Fruit fly (Drosophila melanogaster) whole organism, prepupa: ENCODE results near the gene Top3beta.

Experiments
- CG10631 ChIP-seq: fragments of 200-800 bp; sonication (Bioruptor generic); optimal IDR thresholded peaks from 2 replicates; lab custom pipeline; 2016; ENCODE audit warnings: missing biosample characterization, missing genetic modification characterization
- CG11294 ChIP-seq: fragments of 200-800 bp; sonication (Bioruptor generic); IDR thresholded peaks from 2 replicates; pipeline ENCODE4 v1.3.6; 2022; ENCODE audit warnings: missing biosample characterization, missing genetic modification characterization
- CG11902 ChIP-seq: fragments of 200-800 bp; sonication (Bioruptor generic); optimal IDR thresholded peaks from 3 replicates; lab custom pipeline; 2016; ENCODE audit warnings: missing biosample characterization, missing genetic modification characterization
- CG15336 ChIP-seq: fragments of 200-800 bp; sonication (Bioruptor generic); IDR thresholded peaks from 2 replicates; pipeline ENCODE4 v1.3.6; 2022; ENCODE audit warnings: missing biosample characterization, missing genetic modification characterization
- CG16779 ChIP-seq: fragments of 200-800 bp; sonication (Bioruptor generic); optimal IDR thresholded peaks from 3 replicates; lab custom pipeline; 2017; ENCODE audit warnings: missing biosample characterization, mild to moderate bottlenecking, missing genetic modification characterization
- CG31627 ChIP-seq: fragments of 200-800 bp; sonication (Bioruptor generic); optimal IDR thresholded peaks from 3 replicates; lab custom pipeline; 2016; ENCODE audit warnings: missing biosample characterization, missing genetic modification characterization
- CG32006 ChIP-seq: fragments of 200-800 bp; sonication (Bioruptor generic); optimal IDR thresholded peaks from 3 replicates; lab custom pipeline; 2017; ENCODE audit warnings: missing biosample characterization, mild to moderate bottlenecking, missing genetic modification characterization
- CG34406 ChIP-seq: fragments of 200-800 bp; sonication (Bioruptor generic); optimal IDR thresholded peaks from 3 replicates; lab custom pipeline; 2016; ENCODE audit warnings: missing biosample characterization, missing genetic modification characterization
- CG3919 ChIP-seq: fragments of 200-800 bp; sonication (Bioruptor generic); optimal IDR thresholded peaks from 3 replicates; lab custom pipeline; 2016; ENCODE audit warnings: missing biosample characterization, missing genetic modification characterization
- CG4318 ChIP-seq: fragments of 200-800 bp; sonication (Bioruptor generic); optimal IDR thresholded peaks from 3 replicates; lab custom pipeline; 2017; ENCODE audit warnings: missing biosample characterization, mild to moderate bottlenecking, missing genetic modification characterization
- CG6163 ChIP-seq: fragments of 200-800 bp; sonication (Bioruptor generic); IDR thresholded peaks from 3 replicates; pipeline ENCODE4 v1.3.6; 2022; ENCODE audit warnings: missing biosample characterization, missing genetic modification characterization
- CG6276 ChIP-seq: fragments of 200-800 bp; sonication (Bioruptor generic); optimal IDR thresholded peaks from 2 replicates; lab custom pipeline; 2017; ENCODE audit warnings: missing biosample characterization, mild to moderate bottlenecking, missing genetic modification characterization
- CG6792 ChIP-seq: fragments of 200-800 bp; sonication (Bioruptor generic); optimal IDR thresholded peaks from 3 replicates; lab custom pipeline; 2016; ENCODE audit warnings: missing biosample characterization, missing genetic modification characterization
- CG8119 ChIP-seq: fragments of 200-800 bp; sonication (Bioruptor generic); IDR thresholded peaks from 3 replicates; pipeline ENCODE4 v1.3.6; 2022; ENCODE audit warnings: missing biosample characterization, missing genetic modification characterization
- CG8319 ChIP-seq: fragments of 200-800 bp; sonication (Bioruptor generic); optimal IDR thresholded peaks from 3 replicates; lab custom pipeline; 2016; ENCODE audit warnings: missing biosample characterization, missing genetic modification characterization
- Eip75B ChIP-seq: fragments of 200-800 bp; sonication (Bioruptor generic); optimal IDR thresholded peaks from 3 replicates; lab custom pipeline; 2016; ENCODE audit warnings: missing biosample characterization, missing genetic modification characterization
- Eip78C ChIP-seq: fragments of 200-800 bp; sonication (Bioruptor generic); peaks from one replicate; lab custom pipeline; 2016; ENCODE audit warnings: missing biosample characterization, missing genetic modification characterization
- Ets21C ChIP-seq: fragments of 200-800 bp; sonication (Bioruptor generic); optimal IDR thresholded peaks from 3 replicates; lab custom pipeline; 2016; ENCODE audit warnings: missing biosample characterization, missing genetic modification characterization
- Hr38 ChIP-seq: sonication (Bioruptor generic); optimal IDR thresholded peaks from 2 replicates; lab custom pipeline; 2016; ENCODE audit warnings: missing biosample characterization, missing genetic modification characterization
- Hr39 ChIP-seq: fragments of 200-800 bp; sonication (Bioruptor generic); optimal IDR thresholded peaks from 2 replicates; lab custom pipeline; 2016; ENCODE audit warnings: missing biosample characterization, missing genetic modification characterization
- Hr4 ChIP-seq: fragments of 200-800 bp; sonication (Bioruptor generic); optimal IDR thresholded peaks from 3 replicates; lab custom pipeline; 2016; ENCODE audit warnings: missing biosample characterization, missing genetic modification characterization
- Lpt ChIP-seq: fragments of 200-800 bp; sonication (Bioruptor generic); optimal IDR thresholded peaks from 3 replicates; lab custom pipeline; 2016; ENCODE audit warnings: missing biosample characterization, missing genetic modification characterization
- Met ChIP-seq: fragments of 200-800 bp; sonication (Bioruptor generic); optimal IDR thresholded peaks from 3 replicates; lab custom pipeline; 2016; ENCODE audit warnings: missing biosample characterization, missing genetic modification characterization
- OdsH ChIP-seq: fragments of 200-800 bp; sonication (Bioruptor generic); optimal IDR thresholded peaks from 3 replicates; lab custom pipeline; 2016; ENCODE audit warnings: missing biosample characterization, missing genetic modification characterization
- Smox ChIP-seq: fragments of 200-800 bp; sonication (Bioruptor generic); optimal IDR thresholded peaks from 3 replicates; lab custom pipeline; 2016; ENCODE audit warnings: missing biosample characterization, missing genetic modification characterization
- Sox102F ChIP-seq: fragments of 200-800 bp; sonication (Bioruptor generic); optimal IDR thresholded peaks from 2 replicates; lab custom pipeline; 2016; ENCODE audit warnings: missing biosample characterization, mild to moderate bottlenecking, missing genetic modification characterization
- Sox14 ChIP-seq: fragments of 200-800 bp; sonication (Bioruptor generic); optimal IDR thresholded peaks from 3 replicates; lab custom pipeline; 2016; ENCODE audit warnings: missing biosample characterization, missing genetic modification characterization
- Sox15 ChIP-seq: fragments of 200-800 bp; sonication (Bioruptor generic); optimal IDR thresholded peaks from 3 replicates; lab custom pipeline; 2016; ENCODE audit warnings: missing biosample characterization, missing genetic modification characterization
- achi ChIP-seq: fragments of 200-800 bp; sonication (Bioruptor generic); optimal IDR thresholded peaks from 3 replicates; lab custom pipeline; 2016; ENCODE audit warnings: missing biosample characterization, missing genetic modification characterization
- acj6 ChIP-seq: fragments of 200-800 bp; sonication (Bioruptor generic); optimal IDR thresholded peaks from 3 replicates; lab custom pipeline; 2016; ENCODE audit warnings: missing biosample characterization, missing genetic modification characterization
- cyc ChIP-seq: fragments of 200-800 bp; sonication (Bioruptor generic); optimal IDR thresholded peaks from 3 replicates; lab custom pipeline; 2016; ENCODE audit warnings: missing biosample characterization, missing genetic modification characterization
- dsx ChIP-seq: fragments of 200-800 bp; optimal IDR thresholded peaks from 3 replicates; lab custom pipeline; 2019; ENCODE audit warnings: missing biosample characterization, mild to moderate bottlenecking, missing genetic modification characterization, moderate library complexity; ENCODE audit not compliant: poor library complexity, severe bottlenecking
- eg ChIP-seq: fragments of 200-800 bp; sonication (Bioruptor generic); IDR thresholded peaks from 3 replicates; pipeline ENCODE4 v1.3.6; 2022; ENCODE audit warnings: missing biosample characterization, missing genetic modification characterization
- esn ChIP-seq: fragments of 200-800 bp; sonication (Bioruptor generic); optimal IDR thresholded peaks from 2 replicates; lab custom pipeline; 2016; ENCODE audit warnings: missing biosample characterization, mild to moderate bottlenecking, missing genetic modification characterization, moderate library complexity
- fd59A ChIP-seq: fragments of 200-800 bp; sonication (Bioruptor generic); optimal IDR thresholded peaks from 2 replicates; lab custom pipeline; 2017; ENCODE audit warnings: missing biosample characterization, mild to moderate bottlenecking, missing genetic modification characterization, missing genetic modification reagents
- fd85E ChIP-seq: fragments of 200-800 bp; sonication (Bioruptor generic); optimal IDR thresholded peaks from 3 replicates; lab custom pipeline; 2016; ENCODE audit warnings: missing biosample characterization, missing genetic modification characterization
- lz ChIP-seq: fragments of 200-800 bp; sonication (Bioruptor generic); optimal IDR thresholded peaks from 3 replicates; lab custom pipeline; 2016; ENCODE audit warnings: missing biosample characterization, missing genetic modification characterization
- net ChIP-seq: fragments of 200-800 bp; sonication (Bioruptor generic); optimal IDR thresholded peaks from 3 replicates; lab custom pipeline; 2016; ENCODE audit warnings: missing biosample characterization, missing genetic modification characterization
- pdm3 ChIP-seq: fragments of 200-800 bp; sonication (Bioruptor generic); optimal IDR thresholded peaks from 3 replicates; lab custom pipeline; 2016; ENCODE audit warnings: missing biosample characterization, missing genetic modification characterization
- salr ChIP-seq, 2 experiments: fragments of 200-800 bp; sonication (Bioruptor generic); optimal IDR thresholded peaks; 3 replicates each; lab custom pipeline; 2016 to 2018; ENCODE audit warnings: missing biosample characterization in 2 of 2, missing genetic modification characterization in 2 of 2, mild to moderate bottlenecking in 1 of 2
- ss ChIP-seq, 2 experiments: fragments of 200-800 bp; sonication (Bioruptor generic); optimal IDR thresholded peaks; 2 replicates in 1 of 2; 3 replicates in 1 of 2; lab custom pipeline; 2017 to 2018; ENCODE audit warnings: mild to moderate bottlenecking in 2 of 2, missing biosample characterization in 2 of 2, missing genetic modification characterization in 2 of 2, moderate library complexity in 1 of 2
- svp ChIP-seq: fragments of 200-800 bp; sonication (Bioruptor generic); peaks from one replicate; lab custom pipeline; 2016; ENCODE audit warnings: missing biosample characterization, missing genetic modification characterization
- topi ChIP-seq: fragments of 200-800 bp; sonication (Bioruptor generic); optimal IDR thresholded peaks from 3 replicates; lab custom pipeline; 2016; ENCODE audit warnings: missing biosample characterization, missing genetic modification characterization
- vri ChIP-seq: fragments of 200-800 bp; sonication (Bioruptor generic); optimal IDR thresholded peaks from 3 replicates; lab custom pipeline; 2016; ENCODE audit warnings: missing biosample characterization, mild to moderate bottlenecking, missing genetic modification characterization

The Top3beta gene

dm6 chrX:6305317-6305716 is 17.5 kb upstream of the Top3beta start:
- TF ChIP-seq fd85E (GFP tag; lab: Kevin White, UChicago), result no peak
- no peak for TF ChIP-seq ss (GFP tag; optimal IDR thresholded peaks at IDR 0.05; lab: Kevin White, UChicago)
- peak; percentile 9 for TF ChIP-seq CG6276 (GFP tag; lab: Kevin White, UChicago)
- TF ChIP-seq CG32006 (GFP tag; lab: Kevin White, UChicago), result peak; percentile 37
- peak; percentile 13 for TF ChIP-seq Ets21C (GFP tag; lab: Kevin White, UChicago)
- peak; percentile 36 for TF ChIP-seq net (GFP tag; lab: Kevin White, UChicago)
- TF ChIP-seq CG16779 (tag; lab: Kevin White, UChicago), result no peak
- TF ChIP-seq fd59A (GFP tag; lab: Kevin White, UChicago), result no peak
- peak; percentile 63 for TF ChIP-seq Met
- peak; percentile 13 for TF ChIP-seq CG34406
- no peak for TF ChIP-seq CG4318
- TF ChIP-seq CG10631 (GFP tag; lab: Kevin White, UChicago), result peak; percentile 25
- TF ChIP-seq CG11902, result peak; percentile 3
- TF ChIP-seq pdm3 (GFP tag; lab: Kevin White, UChicago), result peak; percentile 49
- TF ChIP-seq Smox (GFP tag; lab: Kevin White, UChicago), result peak; percentile 41
- TF ChIP-seq topi (GFP tag; lab: Kevin White, UChicago), result peak; percentile 52
- peak in 1 of 2 experiments; percentile 8 for TF ChIP-seq salr (GFP tag; optimal IDR thresholded peaks at IDR 0.05; lab: Kevin White, UChicago)
- peak; percentile 38 for TF ChIP-seq cyc (GFP tag; lab: Kevin White, UChicago)
- TF ChIP-seq acj6 (GFP tag; lab: Kevin White, UChicago), result peak; percentile 26
- peak; percentile 26; the same call in 1 of the 3 replicates for TF ChIP-seq CG6163 (GFP tag; lab: Robert Waterston, UW)
- TF ChIP-seq CG8319 (GFP tag; lab: Kevin White, UChicago), result no peak
- TF ChIP-seq CG11294 (GFP tag; lab: Robert Waterston, UW), result no peak
- TF ChIP-seq Eip78C (GFP tag; lab: Kevin White, UChicago), result peak; percentile 84
- peak; percentile 54 for TF ChIP-seq OdsH (GFP tag; lab: Kevin White, UChicago)
- TF ChIP-seq Eip75B (GFP tag; lab: Kevin White, UChicago), result peak; percentile 42
- no peak for TF ChIP-seq CG8119
- no peak for TF ChIP-seq Hr38 (GFP tag; lab: Kevin White, UChicago)
- peak; percentile 52; the same call in 1 of the 2 replicates for TF ChIP-seq CG15336 (GFP tag; lab: Robert Waterston, UW)
- TF ChIP-seq dsx (GFP tag; lab: Kevin White, UChicago), result no peak
- peak; percentile 65 for TF ChIP-seq esn (GFP tag; lab: Kevin White, UChicago)
- 0 out of 3 replicates have a peak, but pooled peaks have one; percentile 9 for TF ChIP-seq eg
- TF ChIP-seq vri (GFP tag; lab: Kevin White, UChicago), result peak; percentile 34
- peak; percentile 51 for TF ChIP-seq Lpt
- peak; percentile 25 for TF ChIP-seq lz (GFP tag; lab: Kevin White, UChicago)
- TF ChIP-seq CG3919 (GFP tag; lab: Kevin White, UChicago), result peak; percentile 54
- peak; percentile 70 for TF ChIP-seq svp (GFP tag; lab: Kevin White, UChicago)
- TF ChIP-seq Hr39 (GFP tag; lab: Kevin White, UChicago), result peak; percentile 53
- no peak for TF ChIP-seq Sox15 (GFP tag; lab: Kevin White, UChicago)
- TF ChIP-seq achi, result peak; percentile 36
- peak; percentile 25 for TF ChIP-seq CG6792 (GFP tag; lab: Kevin White, UChicago)
- peak; percentile 22 for TF ChIP-seq Sox102F (GFP tag; lab: Kevin White, UChicago)
- peak; percentile 20 for TF ChIP-seq Hr4
- TF ChIP-seq Sox14 (GFP tag; lab: Kevin White, UChicago), result peak; percentile 12
- peak; percentile 26 for TF ChIP-seq CG31627
